Worm (Caenorhabditis elegans): ENCODE results near the gene F41E6.1.

DNA sequence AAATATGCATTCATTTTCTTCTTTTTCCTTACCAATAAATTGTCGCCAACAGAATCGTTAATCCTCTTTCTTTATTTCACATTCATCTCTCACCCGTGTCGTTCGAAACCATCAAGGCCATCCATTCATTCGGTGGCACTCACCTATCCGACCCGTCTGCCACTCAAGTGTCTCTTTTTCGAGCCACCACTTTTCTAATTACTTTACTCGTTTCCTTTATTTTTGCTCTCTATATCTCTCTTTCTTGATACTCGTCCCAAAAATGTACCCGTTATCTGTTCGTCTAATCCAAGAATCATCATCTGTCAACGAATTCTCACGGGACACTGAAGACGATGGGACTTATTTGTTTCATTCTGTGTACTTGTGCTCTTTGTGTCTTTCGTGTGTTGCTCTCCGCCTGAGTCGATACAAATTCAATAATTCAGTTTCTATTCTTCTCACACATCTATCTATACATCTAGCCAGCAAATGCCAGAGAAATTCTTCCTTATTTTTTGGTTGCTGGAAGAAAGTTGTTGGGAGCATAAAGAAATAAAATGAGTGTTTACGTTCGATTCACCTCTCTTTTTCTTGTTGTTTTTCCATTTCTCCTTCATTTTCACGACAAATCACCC is 29.6 kb upstream of the F41E6.1 start:
- TF ChIP-seq sptf-1 (tag; optimal IDR thresholded peaks at IDR 0.05) (no peak), unc-39 (tag; optimal IDR thresholded peaks at IDR 0.05) (no peak), ces-1 (GFP tag; optimal IDR thresholded peaks at IDR 0.05) (peak; percentile 86), nhr-12 (tag; optimal IDR thresholded peaks at IDR 0.05) (no peak), unc-62 (GFP tag; optimal IDR thresholded peaks at IDR 0.05) (peak; percentile 59), mep-1 (tag; optimal IDR thresholded peaks at IDR 0.05) (no peak), lin-13 (tag; optimal IDR thresholded peaks at IDR 0.05) (no peak), elt-1 (tag; optimal IDR thresholded peaks at IDR 0.05; ENCODE audit: borderline replicate concordance, insufficient read depth) (no peak), ham-2 (GFP tag; optimal IDR thresholded peaks at IDR 0.05) (no peak), nhr-237 (tag; optimal IDR thresholded peaks at IDR 0.05) (no peak), pha-4 (tag; optimal IDR thresholded peaks at IDR 0.05) (no peak)

Measured in whole organism, mixed stage, embryonic.